Fruit fly (Drosophila melanogaster) whole organism, embryonic: ENCODE data around the gene stg.

Experiments used
- CG13894 ChIP-seq: fragments of 200-800 bp; sonication (Bioruptor generic); optimal IDR thresholded peaks from 3 replicates; lab custom pipeline; 2018; ENCODE audit warnings: missing biosample characterization, mild to moderate bottlenecking, missing genetic modification characterization, moderate library complexity
- CG15479 ChIP-seq: fragments of 200-800 bp; sonication (Bioruptor generic); optimal IDR thresholded peaks from 3 replicates; lab custom pipeline; 2019; ENCODE audit warnings: missing biosample characterization, mild to moderate bottlenecking, missing genetic modification characterization, moderate library complexity
- CG9876 ChIP-seq: fragments of 200-800 bp; sonication (Bioruptor generic); optimal IDR thresholded peaks from 2 replicates; lab custom pipeline; 2016; ENCODE audit warnings: missing biosample characterization, missing genetic modification characterization
- Fer1 ChIP-seq: fragments of 200-800 bp; sonication (Bioruptor generic); optimal IDR thresholded peaks from 2 replicates; lab custom pipeline; 2017; ENCODE audit warnings: missing biosample characterization, mild to moderate bottlenecking, missing genetic modification characterization
- Mrtf ChIP-seq: fragments of 200-800 bp; sonication (Bioruptor generic); IDR thresholded peaks from 3 replicates; pipeline ENCODE4 v1.3.6; 2022; ENCODE audit warnings: missing biosample characterization, missing genetic modification characterization
- repo ChIP-seq: fragments of 200-800 bp; sonication (Bioruptor generic); optimal IDR thresholded peaks from 2 replicates; lab custom pipeline; 2016; ENCODE audit warnings: missing biosample characterization, missing genetic modification characterization

dm6 chr3R:29215652-29216483, 39.7 kb downstream of the stg start:
- no peak for TF ChIP-seq CG15479 (GFP tag; lab: Kevin White, UChicago)
- TF ChIP-seq repo (GFP tag; lab: Kevin White, UChicago) = no peak
- TF ChIP-seq CG9876 (GFP tag; lab: Kevin White, UChicago) = no peak
- no peak for TF ChIP-seq Mrtf (GFP tag; lab: Robert Waterston, UW)
- TF ChIP-seq CG13894 (tag; lab: Kevin White, UChicago) = no peak
- TF ChIP-seq Fer1 (GFP tag; lab: Kevin White, UChicago) = no peak
